Worm (Caenorhabditis elegans) whole organism, late embryonic: Measurements from ENCODE around the gene nspb-2.
"Not testable (repeated sequence)": the region's sequence is repeated elsewhere in the genome, so short reads cannot be mapped to it uniquely, and the experiment has no call there.

Experiments
- K09A11.1 ChIP-seq: sonication (generic microtip); optimal IDR thresholded peaks from 2 replicates; lab custom pipeline; 2017; ENCODE audit warnings: antibody characterized with exemption, mild to moderate bottlenecking, missing genetic modification characterization, missing compliant biosample characterization; ENCODE audit not compliant: insufficient read depth
- ama-1 ChIP-seq: fragments of 150-350 bp; optimal IDR thresholded peaks from 2 replicates; lab custom pipeline; 2014
- ceh-45 ChIP-seq: fragments of 200-800 bp; sonication (Bioruptor generic); IDR thresholded peaks from 2 replicates; pipeline ENCODE4 v1.3.6; 2022; ENCODE audit warnings: missing genetic modification reagents, missing genetic modification characterization, missing compliant biosample characterization
- ceh-9 ChIP-seq: sonication (generic microtip); optimal IDR thresholded peaks from 2 replicates; lab custom pipeline; 2016; ENCODE audit warnings: mild to moderate bottlenecking, missing genetic modification characterization, inconsistent platforms, missing compliant biosample characterization
- dmd-4 ChIP-seq: sonication (generic microtip); optimal IDR thresholded peaks from 2 replicates; lab custom pipeline; 2016; ENCODE audit warnings: borderline replicate concordance, missing genetic modification characterization, missing compliant biosample characterization
- dve-1 ChIP-seq: sonication (generic microtip); optimal IDR thresholded peaks from 2 replicates; lab custom pipeline; 2017; ENCODE audit warnings: antibody characterized with exemption, mild to moderate bottlenecking, missing genetic modification characterization, missing compliant biosample characterization
- hlh-6 ChIP-seq: sonication (generic microtip); optimal IDR thresholded peaks from 2 replicates; lab custom pipeline; 2016; ENCODE audit warnings: missing genotype, missing genetic modification characterization, missing compliant biosample characterization
- madf-2 ChIP-seq: sonication (generic microtip); optimal IDR thresholded peaks from 2 replicates; lab custom pipeline; 2017; ENCODE audit warnings: missing genetic modification characterization, missing compliant biosample characterization
- nhr-11 ChIP-seq: fragments of 150-350 bp; optimal IDR thresholded peaks from 2 replicates; lab custom pipeline; 2014; ENCODE audit warnings: missing biosample characterization, missing genetic modification characterization
- pha-4 ChIP-seq: fragments of 150-350 bp; optimal IDR thresholded peaks from 2 replicates; lab custom pipeline; 2018; ENCODE audit warnings: missing biosample characterization, missing genetic modification reagents, missing genetic modification characterization
- pqm-1 ChIP-seq: sonication (generic microtip); optimal IDR thresholded peaks from 2 replicates; lab custom pipeline; 2016; ENCODE audit warnings: missing genetic modification characterization, missing compliant biosample characterization

- TF ChIP-seq dmd-4 (tag; lab: Kevin White, UChicago); ama-1; madf-2 (tag; lab: Kevin White, UChicago); ceh-9 (tag; lab: Kevin White, UChicago); K09A11.1; nhr-11 (tag; lab: Kevin White, UChicago); ceh-45 (GFP tag; lab: Robert Waterston, UW); pqm-1 (tag; lab: Kevin White, UChicago); pha-4; hlh-6 (tag; lab: Kevin White, UChicago); dve-1 (tag; lab: Kevin White, UChicago): not testable (repeated sequence)
These were observed 6.4 kb downstream of the nspb-2 start, which contains the start of gene nspb-4 for ce11 chrIV:6597918-6598317.
